Worm (Caenorhabditis elegans): Measurements from ENCODE around the gene T28A8.4.

The T28A8.4 gene

DNA sequence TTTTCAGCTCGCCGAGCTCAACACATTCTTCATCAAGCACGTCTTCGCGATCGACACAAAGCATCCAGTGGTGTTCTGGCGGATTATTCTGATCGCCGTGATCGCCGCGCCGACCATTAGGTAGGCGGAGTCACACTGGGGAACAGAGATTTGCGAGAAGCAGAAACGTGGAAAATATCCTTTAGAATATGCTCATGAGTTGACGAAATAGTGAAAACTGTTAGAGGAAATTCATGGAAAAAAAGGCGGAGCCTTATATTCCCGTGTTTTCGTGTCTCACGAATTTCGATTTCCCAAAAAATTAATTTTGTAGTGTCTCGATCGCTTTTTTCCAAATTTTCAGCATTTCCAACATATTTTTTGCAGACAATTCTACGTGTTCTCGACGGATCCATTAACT lies 29.0 kb upstream of the T28A8.4 start (continued):
- TF ChIP-seq zip-5 (tag; optimal IDR thresholded peaks at IDR 0.05) = peak; percentile 78

DNA sequence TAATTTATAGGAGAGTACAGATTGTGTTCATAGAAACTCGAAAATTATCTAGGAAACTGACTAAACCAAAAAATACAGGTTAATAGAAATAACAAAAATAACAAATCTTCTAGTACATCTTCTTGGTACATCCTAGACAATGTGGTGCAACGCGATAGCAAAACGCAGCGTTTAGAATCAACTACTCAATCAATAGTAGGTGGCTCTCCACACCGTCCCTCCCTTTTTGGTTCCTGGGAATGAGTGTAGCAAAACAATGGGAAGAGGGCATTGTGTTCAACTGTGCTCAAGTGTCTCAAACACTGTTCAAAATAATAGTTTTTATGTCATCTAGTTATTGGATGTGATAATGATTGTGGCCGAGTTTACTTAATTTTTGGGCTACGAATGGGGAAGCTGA lies 26.8 kb upstream of the T28A8.4 start, which contains the start of gene T27E9.6:
T27E9.6 (minus strand) TSS at position 101 of the 400 bp plus-strand sequence.
- TF ChIP-seq zip-5 (tag; optimal IDR thresholded peaks at IDR 0.05) (no peak), ceh-45 (GFP tag; IDR thresholded peaks at IDR 0.05) (no peak), ceh-34 (tag; optimal IDR thresholded peaks at IDR 0.05) (no peak), madf-2 (tag; optimal IDR thresholded peaks at IDR 0.05) (no peak), pag-3 (tag; optimal IDR thresholded peaks at IDR 0.05; ENCODE audit: borderline replicate concordance) (no peak), pha-4 (tag; optimal IDR thresholded peaks at IDR 0.05) (no peak), sox-2 (GFP tag; IDR thresholded peaks at IDR 0.05) (no peak), nhr-232 (tag; optimal IDR thresholded peaks at IDR 0.05) (no peak), tbx-7 (tag; optimal IDR thresholded peaks at IDR 0.05) (no peak), ceh-30 (tag; optimal IDR thresholded peaks at IDR 0.05) (no peak), tbx-2 (tag; optimal IDR thresholded peaks at IDR 0.05) (no peak), ceh-2 (tag; optimal IDR thresholded peaks at IDR 0.05) (no peak)

- no peak for TF ChIP-seq dve-1 (tag; optimal IDR thresholded peaks at IDR 0.05)
- TF ChIP-seq npax-4 (tag; optimal IDR thresholded peaks at IDR 0.05) = no peak
- no peak for TF ChIP-seq tbx-2 (tag; optimal IDR thresholded peaks at IDR 0.05)
- TF ChIP-seq ref-2 (tag; optimal IDR thresholded peaks at IDR 0.05) = no peak
- TF ChIP-seq pqm-1 (tag; optimal IDR thresholded peaks at IDR 0.05) = no peak
- no peak for TF ChIP-seq lim-6 (tag; optimal IDR thresholded peaks at IDR 0.05)
- TF ChIP-seq zip-5 (tag; optimal IDR thresholded peaks at IDR 0.05) = no peak
- TF ChIP-seq fkh-10 (GFP tag; optimal IDR thresholded peaks at IDR 0.05) = no peak
- no peak for TF ChIP-seq ceh-9 (tag; optimal IDR thresholded peaks at IDR 0.05)
- no peak for TF ChIP-seq fax-1 (tag; optimal IDR thresholded peaks at IDR 0.05)
- no peak for TF ChIP-seq unc-55 (GFP tag; optimal IDR thresholded peaks at IDR 0.05)
- TF ChIP-seq ets-4 (tag; optimal IDR thresholded peaks at IDR 0.05) = no peak
- TF ChIP-seq hlh-15 (tag; optimal IDR thresholded peaks at IDR 0.05) = no peak
- TF ChIP-seq nhr-11 (tag; optimal IDR thresholded peaks at IDR 0.05) = no peak
- no peak for TF ChIP-seq unc-42 (tag; optimal IDR thresholded peaks at IDR 0.05)
- TF ChIP-seq pha-2 (tag; optimal IDR thresholded peaks at IDR 0.05) = no peak
Measured at ce11 chrIII:13484024-13484423, 19.5 kb upstream of the T28A8.4 start, which contains the start of gene acc-4. Gene acc-4 (minus strand): TSS chrIII:13484124.

ce11 chrIII:13492377-13492776 lies 11.1 kb upstream of the T28A8.4 start, which contains the start of gene twk-40:
Gene twk-40 (minus strand): TSS chrIII:13492477.
- TF ChIP-seq ttx-3 (tag; optimal IDR thresholded peaks at IDR 0.05) (no peak), pros-1 (tag; optimal IDR thresholded peaks at IDR 0.05) (no peak), tbx-7 (tag; optimal IDR thresholded peaks at IDR 0.05) (no peak), dmd-4 (tag; optimal IDR thresholded peaks at IDR 0.05; ENCODE audit: borderline replicate concordance) (no peak), ceh-31 (tag; optimal IDR thresholded peaks at IDR 0.05) (no peak), lim-6 (tag; optimal IDR thresholded peaks at IDR 0.05) (no peak), ceh-34 (tag; optimal IDR thresholded peaks at IDR 0.05) (no peak), ceh-22 (tag; optimal IDR thresholded peaks at IDR 0.05) (no peak), rnt-1 (tag; optimal IDR thresholded peaks at IDR 0.05) (no peak), K02D7.2 (tag; optimal IDR thresholded peaks at IDR 0.05) (no peak), ceh-6 (GFP tag; optimal IDR thresholded peaks at IDR 0.05) (no peak), fax-1 (tag; optimal IDR thresholded peaks at IDR 0.05) (no peak), Y22D7AL.16 (tag; optimal IDR thresholded peaks at IDR 0.05) (no peak), unc-86 (tag; optimal IDR thresholded peaks at IDR 0.05) (no peak), ceh-24 (tag; optimal IDR thresholded peaks at IDR 0.05) (no peak), sox-4 (tag; optimal IDR thresholded peaks at IDR 0.05) (no peak), ets-4 (tag; optimal IDR thresholded peaks at IDR 0.05) (no peak)

Measured in whole organism, late embryonic.